Fruit fly (Drosophila melanogaster) whole organism, embryonic: Measurements from ENCODE around the gene Hacd1.

ENCODE experiments used
- Atf-2 ChIP-seq: fragments of 200-800 bp; sonication (Bioruptor generic); optimal IDR thresholded peaks from 2 replicates; lab custom pipeline; 2016; ENCODE audit warnings: missing biosample characterization, missing genetic modification characterization
- Atf6 ChIP-seq: fragments of 200-800 bp; sonication (Bioruptor generic); IDR thresholded peaks from 2 replicates; pipeline ENCODE4 v1.3.6; 2022; ENCODE audit warnings: missing biosample characterization, missing genetic modification characterization
- B-H2 ChIP-seq: fragments of 200-800 bp; sonication (Bioruptor generic); optimal IDR thresholded peaks from 2 replicates; lab custom pipeline; 2018; ENCODE audit warnings: missing biosample characterization, mild to moderate bottlenecking, missing genetic modification characterization
- CG10209 ChIP-seq: fragments of 200-800 bp; sonication (Bioruptor generic); optimal IDR thresholded peaks from 3 replicates; lab custom pipeline; 2017; ENCODE audit warnings: missing biosample characterization, mild to moderate bottlenecking, missing genetic modification characterization, missing genetic modification reagents
- CG10274 ChIP-seq: fragments of 200-800 bp; sonication (Bioruptor generic); optimal IDR thresholded peaks from 3 replicates; lab custom pipeline; 2017; ENCODE audit warnings: missing biosample characterization, mild to moderate bottlenecking, missing genetic modification characterization
- CG10431 ChIP-seq: fragments of 200-800 bp; sonication (Bioruptor generic); optimal IDR thresholded peaks from 3 replicates; lab custom pipeline; 2018; ENCODE audit warnings: missing biosample characterization, mild to moderate bottlenecking, missing genetic modification characterization
- CG11398 ChIP-seq: fragments of 200-800 bp; sonication (Bioruptor generic); optimal IDR thresholded peaks from 2 replicates; lab custom pipeline; 2016; ENCODE audit warnings: missing biosample characterization, missing genetic modification characterization
- CG11504 ChIP-seq: fragments of 200-800 bp; sonication (Bioruptor generic); optimal IDR thresholded peaks from 3 replicates; lab custom pipeline; 2019; ENCODE audit warnings: missing biosample characterization, mild to moderate bottlenecking, missing genetic modification characterization, moderate library complexity
- CG12236 ChIP-seq: fragments of 200-800 bp; sonication (Bioruptor generic); optimal IDR thresholded peaks from 2 replicates; lab custom pipeline; 2016; ENCODE audit warnings: missing biosample characterization, missing genetic modification characterization
- CG12391 ChIP-seq: fragments of 200-800 bp; sonication (Bioruptor generic); optimal IDR thresholded peaks from 3 replicates; lab custom pipeline; 2018; ENCODE audit warnings: missing biosample characterization, mild to moderate bottlenecking, missing genetic modification characterization, moderate library complexity
- CG16815 ChIP-seq: fragments of 200-800 bp; sonication (Bioruptor generic); optimal IDR thresholded peaks from 3 replicates; lab custom pipeline; 2017; ENCODE audit warnings: missing biosample characterization, mild to moderate bottlenecking, missing genetic modification characterization
- CG17359 ChIP-seq: fragments of 200-800 bp; sonication (Bioruptor generic); optimal IDR thresholded peaks from 3 replicates; lab custom pipeline; 2018; ENCODE audit warnings: missing biosample characterization, mild to moderate bottlenecking, missing genetic modification characterization, moderate library complexity
- CG1792 ChIP-seq: fragments of 200-800 bp; sonication (Bioruptor generic); optimal IDR thresholded peaks from 2 replicates; lab custom pipeline; 2016; ENCODE audit warnings: missing biosample characterization, missing genetic modification characterization
- CG18011 ChIP-seq: fragments of 200-800 bp; sonication (Bioruptor generic); optimal IDR thresholded peaks from 2 replicates; lab custom pipeline; 2017; ENCODE audit warnings: missing biosample characterization, missing genetic modification characterization, mild to moderate bottlenecking, moderate library complexity, missing genotype
- CG30403 ChIP-seq: fragments of 200-800 bp; sonication (Bioruptor generic); optimal IDR thresholded peaks from 3 replicates; lab custom pipeline; 2016; ENCODE audit warnings: missing biosample characterization, missing genetic modification characterization
- CG3065 ChIP-seq: fragments of 200-800 bp; sonication (Bioruptor generic); optimal IDR thresholded peaks from 2 replicates; lab custom pipeline; 2016; ENCODE audit warnings: missing biosample characterization, missing genetic modification characterization
- CG31365 ChIP-seq: fragments of 200-800 bp; sonication (Bioruptor generic); optimal IDR thresholded peaks from 2 replicates; lab custom pipeline; 2018; ENCODE audit warnings: missing biosample characterization, mild to moderate bottlenecking, missing genetic modification characterization
- CG42726 ChIP-seq: fragments of 200-800 bp; sonication (Bioruptor generic); IDR thresholded peaks from 2 replicates; pipeline ENCODE4 v1.3.6; 2022; ENCODE audit warnings: missing biosample characterization, missing genetic modification characterization; ENCODE audit not compliant: partially characterized antibody
- CG4328 ChIP-seq: fragments of 200-800 bp; sonication (Bioruptor generic); optimal IDR thresholded peaks from 3 replicates; lab custom pipeline; 2017; ENCODE audit warnings: missing biosample characterization, missing genetic modification reagents, missing genetic modification characterization
- CG43689 ChIP-seq: fragments of 200-800 bp; sonication (Bioruptor generic); IDR thresholded peaks from 2 replicates; pipeline ENCODE4 v1.3.6; 2022; ENCODE audit warnings: missing biosample characterization, missing genetic modification characterization
- CG4854 ChIP-seq: fragments of 200-800 bp; sonication (Bioruptor generic); optimal IDR thresholded peaks from 2 replicates; lab custom pipeline; 2016; ENCODE audit warnings: missing biosample characterization, missing genetic modification characterization, inconsistent platforms
- CG5245 ChIP-seq: fragments of 200-800 bp; sonication (Bioruptor generic); optimal IDR thresholded peaks from 3 replicates; lab custom pipeline; 2016; ENCODE audit warnings: missing biosample characterization, missing genetic modification characterization
- CG9817 ChIP-seq: fragments of 200-800 bp; sonication (Bioruptor generic); optimal IDR thresholded peaks from 2 replicates; lab custom pipeline; 2018; ENCODE audit warnings: missing biosample characterization, mild to moderate bottlenecking, missing genetic modification characterization, moderate library complexity
- Dbx ChIP-seq: fragments of 200-800 bp; sonication (Bioruptor generic); IDR thresholded peaks from 3 replicates; pipeline ENCODE4 v1.3.6; 2022; ENCODE audit warnings: missing biosample characterization, missing genetic modification characterization
- Doc2 ChIP-seq: fragments of 200-800 bp; sonication (Bioruptor generic); IDR thresholded peaks from 2 replicates; pipeline ENCODE4 v1.3.6; 2022; ENCODE audit warnings: missing biosample characterization, missing genetic modification characterization
- Dref ChIP-seq: fragments of 200-800 bp; sonication (Bioruptor generic); IDR thresholded peaks from 2 replicates; pipeline ENCODE4 v1.3.6; 2022; ENCODE audit warnings: missing biosample characterization, missing genetic modification characterization
- E2f1 ChIP-seq: fragments of 200-800 bp; sonication (Bioruptor generic); IDR thresholded peaks from 2 replicates; pipeline ENCODE4 v1.3.6; 2022; ENCODE audit warnings: missing biosample characterization, missing genetic modification characterization
- Hand ChIP-seq: fragments of 200-800 bp; sonication (Bioruptor generic); optimal IDR thresholded peaks from 2 replicates; lab custom pipeline; 2017; ENCODE audit warnings: mild to moderate bottlenecking, missing biosample characterization, missing genetic modification reagents, missing genetic modification characterization
- Jarid2 ChIP-seq: fragments of 200-800 bp; sonication (Bioruptor generic); optimal IDR thresholded peaks from 3 replicates; lab custom pipeline; 2017; ENCODE audit warnings: mild to moderate bottlenecking, missing biosample characterization, missing genetic modification reagents, missing genetic modification characterization
- Lpt ChIP-seq: fragments of >200 bp; optimal IDR thresholded peaks from 2 replicates; lab custom pipeline; 2018; ENCODE audit warnings: missing biosample characterization, missing genetic modification characterization
- MESR4 ChIP-seq: fragments of 200-800 bp; sonication (Bioruptor generic); optimal IDR thresholded peaks from 2 replicates; lab custom pipeline; 2018; ENCODE audit warnings: missing biosample characterization, mild to moderate bottlenecking, missing genetic modification characterization, moderate library complexity
- MTF-1 ChIP-seq: fragments of 200-800 bp; sonication (Bioruptor generic); optimal IDR thresholded peaks from 2 replicates; lab custom pipeline; 2018; ENCODE audit warnings: missing biosample characterization, mild to moderate bottlenecking, missing genetic modification characterization, borderline replicate concordance
- Mrtf ChIP-seq: fragments of 200-800 bp; sonication (Bioruptor generic); IDR thresholded peaks from 3 replicates; pipeline ENCODE4 v1.3.6; 2022; ENCODE audit warnings: missing biosample characterization, missing genetic modification characterization
- Poxn ChIP-seq: fragments of 200-800 bp; sonication (Bioruptor generic); IDR thresholded peaks from 2 replicates; pipeline ENCODE4 v1.3.6; 2022; ENCODE audit warnings: missing biosample characterization, missing genetic modification characterization
- Sin3A ChIP-seq: fragments of >200 bp; optimal IDR thresholded peaks from 2 replicates; lab custom pipeline; 2018
- ato ChIP-seq: fragments of 200-800 bp; sonication (Bioruptor generic); IDR thresholded peaks from 2 replicates; pipeline ENCODE4 v1.3.6; 2022; ENCODE audit warnings: missing biosample characterization, missing genetic modification characterization; ENCODE audit not compliant: partially characterized antibody
- ci ChIP-seq: fragments of 200-800 bp; sonication (Bioruptor generic); IDR thresholded peaks from 3 replicates; pipeline ENCODE4 v1.3.6; 2022; ENCODE audit warnings: missing biosample characterization, missing genetic modification characterization
- crol ChIP-seq: fragments of 200-800 bp; sonication (Bioruptor generic); IDR thresholded peaks from 2 replicates; pipeline ENCODE4 v1.3.6; 2022; ENCODE audit warnings: missing biosample characterization, missing genetic modification characterization
- da ChIP-seq: fragments of 200-800 bp; sonication (Bioruptor generic); optimal IDR thresholded peaks from 2 replicates; lab custom pipeline; 2016; ENCODE audit warnings: missing biosample characterization, missing genetic modification characterization
- dmrt11E ChIP-seq: fragments of 200-800 bp; sonication (Bioruptor generic); optimal IDR thresholded peaks from 3 replicates; lab custom pipeline; 2018; ENCODE audit warnings: missing biosample characterization, mild to moderate bottlenecking, missing genetic modification characterization, moderate library complexity
- dmrt99B ChIP-seq: fragments of 200-800 bp; sonication (Bioruptor generic); optimal IDR thresholded peaks from 2 replicates; lab custom pipeline; 2018; ENCODE audit warnings: missing biosample characterization, mild to moderate bottlenecking, missing genetic modification characterization, moderate library complexity
- dpn ChIP-seq, 2 experiments: fragments of 200-800 bp; sonication (Bioruptor generic); optimal IDR thresholded peaks; 3 replicates each; lab custom pipeline; 2016; ENCODE audit warnings: missing biosample characterization in 2 of 2, missing genetic modification characterization in 2 of 2
- fru ChIP-seq: fragments of >200 bp; optimal IDR thresholded peaks from 2 replicates; lab custom pipeline; 2017
- gfzf ChIP-seq: fragments of 200-800 bp; sonication (Bioruptor generic); optimal IDR thresholded peaks from 2 replicates; lab custom pipeline; 2016; ENCODE audit warnings: missing biosample characterization, mild to moderate bottlenecking, missing genetic modification characterization, moderate library complexity
- mirr ChIP-seq: fragments of 200-800 bp; sonication (Bioruptor generic); optimal IDR thresholded peaks from 3 replicates; lab custom pipeline; 2018; ENCODE audit warnings: missing biosample characterization, mild to moderate bottlenecking, missing genetic modification characterization
- onecut ChIP-seq: fragments of 200-800 bp; sonication (Bioruptor generic); IDR thresholded peaks from 2 replicates; pipeline ENCODE4 v1.3.6; 2022; ENCODE audit warnings: missing biosample characterization, missing genetic modification characterization
- rib ChIP-seq: fragments of 200-800 bp; sonication (Bioruptor generic); IDR thresholded peaks from 2 replicates; pipeline ENCODE4 v1.3.6; 2022; ENCODE audit warnings: missing biosample characterization, missing genetic modification characterization
- scrt ChIP-seq: fragments of 200-800 bp; sonication (Bioruptor generic); optimal IDR thresholded peaks from 2 replicates; lab custom pipeline; 2018; ENCODE audit warnings: missing biosample characterization, mild to moderate bottlenecking, missing genetic modification characterization, moderate library complexity
- tin ChIP-seq: fragments of 200-800 bp; sonication (Bioruptor generic); optimal IDR thresholded peaks from 3 replicates; lab custom pipeline; 2016; ENCODE audit warnings: missing biosample characterization, missing genetic modification characterization
- vnd ChIP-seq: fragments of 200-800 bp; sonication (Bioruptor generic); IDR thresholded peaks from 3 replicates; pipeline ENCODE4 v1.3.6; 2022; ENCODE audit warnings: missing biosample characterization, missing genetic modification characterization; ENCODE audit not compliant: partially characterized antibody
- wek ChIP-seq: fragments of 200-800 bp; sonication (Bioruptor generic); optimal IDR thresholded peaks from 3 replicates; lab custom pipeline; 2018; ENCODE audit warnings: missing biosample characterization, mild to moderate bottlenecking, missing genetic modification characterization, moderate library complexity
- zen2 ChIP-seq: fragments of 200-800 bp; sonication (Bioruptor generic); IDR thresholded peaks from 3 replicates; pipeline ENCODE4 v1.3.6; 2022; ENCODE audit warnings: missing biosample characterization, missing genetic modification characterization; ENCODE audit not compliant: partially characterized antibody

The Hacd1 gene

DNA sequence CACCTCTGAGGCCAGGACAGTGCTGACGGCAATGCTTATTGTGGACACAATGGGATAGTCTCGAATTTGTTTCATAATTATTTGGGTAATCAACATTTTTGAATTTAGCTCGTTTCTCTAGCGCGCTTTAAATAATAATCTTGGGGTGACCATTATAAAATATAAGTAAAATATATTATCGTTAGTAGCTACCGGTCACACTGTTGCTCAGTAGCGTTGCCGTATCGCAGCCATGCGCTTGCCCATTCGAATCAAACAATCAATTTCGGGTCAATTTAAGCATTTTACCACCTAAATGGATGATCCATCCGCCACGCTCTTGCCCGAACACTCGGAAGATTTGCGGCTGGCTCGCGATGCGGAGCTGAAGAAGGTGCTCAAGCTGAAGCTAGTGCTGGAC, 12.3 kb downstream of the Hacd1 start, which contains the start of the genes zuc and dgt2 (continued):
- TF ChIP-seq CG4328 (GFP tag; lab: Kevin White, UChicago): no peak
- no peak for TF ChIP-seq CG17359 (tag; lab: Kevin White, UChicago)
- TF ChIP-seq Doc2 (GFP tag; lab: Robert Waterston, UW): no peak
- TF ChIP-seq MTF-1 (GFP tag; lab: Kevin White, UChicago): no peak
- no peak for TF ChIP-seq CG10431 (GFP tag; lab: Kevin White, UChicago)
- no peak for TF ChIP-seq Lpt (GFP tag; lab: Kevin White, UChicago)
- 0 out of 3 replicates have a peak, but pooled peaks have one; percentile 51 for TF ChIP-seq ci
- no peak for TF ChIP-seq Poxn
- TF ChIP-seq onecut (GFP tag; lab: Robert Waterston, UW): no peak
- no peak for TF ChIP-seq rib (GFP tag; lab: Robert Waterston, UW)
- no peak for TF ChIP-seq CG12236 (GFP tag; lab: Kevin White, UChicago)
- no peak for TF ChIP-seq fru (lab: Kevin White, UChicago)
- TF ChIP-seq E2f1: no peak
- no peak for TF ChIP-seq tin (GFP tag; lab: Kevin White, UChicago)
- TF ChIP-seq dmrt99B (tag; lab: Kevin White, UChicago): no peak
- TF ChIP-seq gfzf (GFP tag; lab: Kevin White, UChicago): peak; percentile 67
- TF ChIP-seq CG42726 (GFP tag; lab: Robert Waterston, UW): no peak
- TF ChIP-seq vnd: 0 out of 3 replicates have a peak, but pooled peaks have one; percentile 29
- TF ChIP-seq zen2 (GFP tag; lab: Robert Waterston, UW): no peak; the same call in 2 of the 3 replicates
- TF ChIP-seq dpn (GFP tag; optimal IDR thresholded peaks at IDR 0.05; lab: Kevin White, UChicago): no peak
- peak; percentile 53 for TF ChIP-seq MESR4 (GFP tag; lab: Kevin White, UChicago)
- no peak for TF ChIP-seq Hand (GFP tag; lab: Kevin White, UChicago)
- no peak for TF ChIP-seq CG12391
- TF ChIP-seq CG10274 (GFP tag; lab: Kevin White, UChicago): no peak
- TF ChIP-seq B-H2 (GFP tag; lab: Kevin White, UChicago): no peak
- TF ChIP-seq ato (GFP tag; lab: Robert Waterston, UW): 0 out of 2 replicates have a peak, but pooled peaks have one; percentile 13
- no peak for TF ChIP-seq CG30403 (GFP tag; lab: Kevin White, UChicago)
- TF ChIP-seq da (GFP tag; lab: Kevin White, UChicago): no peak
- no peak for TF ChIP-seq Atf-2 (GFP tag; lab: Kevin White, UChicago)
- no peak for TF ChIP-seq CG11398 (GFP tag; lab: Kevin White, UChicago)
- no peak for TF ChIP-seq CG1792
- TF ChIP-seq Jarid2 (GFP tag; lab: Kevin White, UChicago): no peak
- no peak for TF ChIP-seq CG43689 (GFP tag; lab: Robert Waterston, UW)
- no peak for TF ChIP-seq wek (GFP tag; lab: Kevin White, UChicago)
- TF ChIP-seq crol (GFP tag; lab: Robert Waterston, UW): no peak
- TF ChIP-seq Mrtf (GFP tag; lab: Robert Waterston, UW): no peak
- TF ChIP-seq CG18011: no peak
- TF ChIP-seq dmrt11E: no peak
- no peak for TF ChIP-seq CG5245 (GFP tag; lab: Kevin White, UChicago)
- TF ChIP-seq Sin3A (lab: Kevin White, UChicago): peak; percentile 14
- no peak for TF ChIP-seq CG11504
- TF ChIP-seq Dbx (GFP tag; lab: Robert Waterston, UW): no peak
- no peak for TF ChIP-seq CG3065 (GFP tag; lab: Kevin White, UChicago)
- TF ChIP-seq Dref: no peak
- TF ChIP-seq mirr (GFP tag; lab: Kevin White, UChicago): no peak
- TF ChIP-seq CG10209: no peak
- TF ChIP-seq CG16815: no peak
- TF ChIP-seq scrt (GFP tag; lab: Kevin White, UChicago): no peak
- TF ChIP-seq CG9817 (tag; lab: Kevin White, UChicago): no peak
- no peak for TF ChIP-seq CG4854 (GFP tag; lab: Kevin White, UChicago)
- TF ChIP-seq CG31365: no peak
- TF ChIP-seq Atf6 (GFP tag; lab: Robert Waterston, UW): no peak
